Fruit fly (Drosophila melanogaster) whole organism: Measurements from ENCODE around the gene CG8925.

Experiments
- CG8478 ChIP-seq: fragments of >200 bp; optimal IDR thresholded peaks from 2 replicates; lab custom pipeline; 2018; ENCODE audit warnings: inconsistent platforms
- psq ChIP-seq: fragments of >200 bp; optimal IDR thresholded peaks from 2 replicates; lab custom pipeline; 2017
- usp ChIP-seq: fragments of >200 bp; optimal IDR thresholded peaks from 2 replicates; lab custom pipeline; 2017; ENCODE audit warnings: missing biosample characterization, missing genetic modification characterization, mixed read lengths

DNA sequence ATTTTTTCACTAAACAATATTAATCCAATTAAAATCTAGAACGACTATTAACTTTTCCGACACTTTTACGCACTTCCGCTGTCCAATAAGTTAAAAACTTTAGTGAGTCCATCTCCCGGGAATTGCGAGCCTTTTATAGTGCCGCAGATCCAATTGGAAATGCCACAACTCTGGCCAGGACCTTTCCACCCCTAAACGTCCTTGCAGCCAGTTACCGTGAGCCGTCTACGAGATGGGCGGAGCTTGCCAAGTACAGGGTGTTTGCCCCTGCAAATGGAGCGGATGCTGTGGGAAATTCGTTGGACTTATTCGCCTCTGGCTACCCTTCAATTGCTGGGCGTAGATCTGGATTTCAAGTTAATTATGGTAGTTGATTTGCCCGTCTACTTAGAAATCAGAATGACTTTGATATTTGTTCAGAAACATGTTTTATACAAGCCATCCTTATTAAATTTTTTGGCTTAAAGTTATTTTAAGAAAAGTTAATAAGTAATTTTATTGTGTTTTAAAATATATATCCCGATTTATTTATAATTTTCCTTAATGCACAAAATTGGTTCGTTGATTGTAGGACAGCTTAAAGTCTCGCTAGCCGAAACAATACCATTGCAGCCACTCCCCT is 20.4 kb upstream of the CG8925 start, which contains the start of gene Fer2:
- TF ChIP-seq psq (lab: Kevin White, UChicago) = no peak
- no peak for TF ChIP-seq usp (GFP tag; lab: Kevin White, UChicago)
- TF ChIP-seq CG8478 (lab: Kevin White, UChicago) = no peak
